Fruit fly (Drosophila melanogaster): ENCODE results near the gene CG44002.

The CG44002 gene

DNA sequence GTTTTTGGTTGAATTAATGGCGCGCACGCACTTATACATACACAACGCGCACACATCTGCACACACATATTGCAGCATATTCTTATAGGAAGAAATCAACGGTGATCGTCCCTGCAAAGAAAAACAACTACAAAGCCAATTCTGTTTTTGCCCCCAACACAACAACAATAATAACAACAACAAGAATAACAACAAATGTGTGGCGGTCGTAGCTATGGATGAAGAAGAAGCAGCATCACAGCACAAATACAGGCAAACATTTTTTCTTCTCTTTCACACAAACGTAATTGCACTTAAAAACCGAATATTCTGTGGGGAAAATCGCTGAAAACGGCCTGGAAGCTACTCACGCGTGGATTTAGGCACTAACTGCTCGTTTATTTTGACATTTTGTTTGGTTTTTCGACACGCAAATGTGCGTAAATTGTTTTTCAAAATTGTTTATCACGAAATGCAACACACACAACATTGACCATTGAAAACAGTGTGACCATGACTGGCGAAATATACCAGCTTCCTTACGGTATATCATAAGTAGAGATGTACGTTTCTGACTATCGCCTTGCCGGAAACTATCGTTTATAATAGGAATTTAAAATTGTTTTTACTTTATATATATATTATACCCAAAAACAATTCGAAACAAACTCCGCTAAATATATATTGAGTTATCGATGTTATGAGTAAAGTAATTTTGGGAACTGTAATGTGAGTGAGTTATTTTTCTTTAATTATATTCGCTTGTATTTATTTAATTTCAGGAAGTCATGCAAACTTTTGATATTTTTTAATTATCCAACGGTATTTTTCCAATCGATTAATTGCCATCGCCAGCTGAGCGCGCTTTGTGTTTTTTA lies 11.5 kb downstream of the CG44002 start, which contains the start of the genes Mad and gkt:
TSS of gene Mad (minus strand) at position 500 of the 857 bp plus-strand sequence.
TSS of gene gkt (plus strand) at position 807 of the 857 bp plus-strand sequence.
- TF ChIP-seq insv (optimal IDR thresholded peaks at IDR 0.05) (no peak), h (optimal IDR thresholded peaks at IDR 0.05) (no peak), Sin3A (optimal IDR thresholded peaks at IDR 0.05) (no peak)

DNA sequence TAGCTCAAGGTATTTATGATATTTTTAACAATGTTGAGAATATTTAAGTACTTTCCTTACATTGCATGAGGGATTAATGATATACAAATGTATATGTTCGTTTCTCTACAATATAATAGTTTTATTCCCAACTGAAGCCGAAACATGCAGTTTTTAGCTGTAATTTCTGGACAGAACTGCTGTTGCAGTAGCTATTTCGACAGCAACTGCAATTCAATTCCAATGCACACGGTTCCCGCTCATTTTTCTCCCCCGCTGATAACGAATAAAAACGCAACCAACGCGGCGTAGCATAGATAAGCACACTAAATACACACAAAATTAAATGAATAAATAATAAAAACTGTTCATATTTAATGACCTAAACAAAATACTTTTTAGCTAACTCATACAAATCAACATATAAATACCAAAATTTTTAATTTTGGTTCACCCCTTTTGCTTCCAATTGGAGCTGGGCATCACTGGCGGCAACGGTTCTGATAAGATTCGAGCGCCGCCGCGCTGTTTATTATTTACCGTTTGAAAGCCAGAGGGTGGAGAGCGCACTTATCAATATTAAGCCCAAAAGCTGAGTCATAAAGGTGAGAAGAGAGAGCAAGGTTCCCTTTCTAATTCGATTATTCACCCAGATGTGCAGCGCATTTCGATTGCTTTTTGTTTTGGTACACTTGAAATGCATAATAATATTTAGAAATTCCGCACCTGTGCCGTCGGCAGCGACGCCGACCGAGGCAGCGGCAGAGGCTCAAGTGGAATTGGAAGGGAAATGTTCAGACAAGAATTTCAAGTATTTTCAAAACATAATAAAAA lies 12.4 kb downstream of the CG44002 start:
- TF ChIP-seq Myc (optimal IDR thresholded peaks at IDR 0.05) (no peak), h (optimal IDR thresholded peaks at IDR 0.05) (no peak), insv (optimal IDR thresholded peaks at IDR 0.05) (no peak), ttk (optimal IDR thresholded peaks at IDR 0.05) (no peak), psq (optimal IDR thresholded peaks at IDR 0.05) (no peak), Sin3A (optimal IDR thresholded peaks at IDR 0.05) (no peak)

- TF ChIP-seq insv (optimal IDR thresholded peaks at IDR 0.05) (no peak), psq (optimal IDR thresholded peaks at IDR 0.05) (no peak)
These were observed 15.1 kb downstream of the CG44002 start for dm6 chr2L:3155804-3156203.

DNA sequence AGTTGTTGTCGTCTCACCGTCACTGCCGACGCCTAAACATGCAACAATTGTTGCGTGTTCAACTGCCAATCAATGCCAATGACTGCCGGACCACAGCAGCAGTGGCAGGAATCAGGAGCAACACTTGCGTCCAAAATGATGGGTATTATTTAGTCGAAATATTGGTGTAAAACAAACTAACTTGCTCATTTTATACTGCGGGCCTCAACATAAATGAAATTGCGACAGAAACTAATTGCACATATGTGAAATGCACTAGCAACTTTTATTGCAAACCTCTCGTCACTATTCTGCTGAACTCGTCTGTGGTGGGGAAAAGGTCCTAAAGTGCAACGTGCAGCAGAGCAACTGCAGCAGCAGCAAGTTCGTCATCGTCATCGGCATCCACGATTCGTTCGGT lies 16.1 kb downstream of the CG44002 start:
- no peak for TF ChIP-seq psq (optimal IDR thresholded peaks at IDR 0.05)
- TF ChIP-seq insv (optimal IDR thresholded peaks at IDR 0.05) = no peak
- no peak for TF ChIP-seq Sin3A (optimal IDR thresholded peaks at IDR 0.05)
- TF ChIP-seq h (optimal IDR thresholded peaks at IDR 0.05) = no peak
- no peak for TF ChIP-seq ttk (optimal IDR thresholded peaks at IDR 0.05)
- no peak for TF ChIP-seq Myc (optimal IDR thresholded peaks at IDR 0.05)

- TF ChIP-seq ttk (optimal IDR thresholded peaks at IDR 0.05) (no peak), Sin3A (optimal IDR thresholded peaks at IDR 0.05) (no peak), psq (optimal IDR thresholded peaks at IDR 0.05) (no peak), Myc (optimal IDR thresholded peaks at IDR 0.05) (no peak), h (optimal IDR thresholded peaks at IDR 0.05) (no peak), insv (optimal IDR thresholded peaks at IDR 0.05) (no peak)
These were observed 17.9 kb downstream of the CG44002 start for dm6 chr2L:3152696-3153613.

dm6 chr2L:3151657-3152056 lies 19.2 kb downstream of the CG44002 start:
- no peak for TF ChIP-seq Sin3A (optimal IDR thresholded peaks at IDR 0.05)
- TF ChIP-seq psq (optimal IDR thresholded peaks at IDR 0.05) = no peak
- TF ChIP-seq Myc (optimal IDR thresholded peaks at IDR 0.05) = no peak
- no peak for TF ChIP-seq insv (optimal IDR thresholded peaks at IDR 0.05)
- TF ChIP-seq ttk (optimal IDR thresholded peaks at IDR 0.05) = no peak
- TF ChIP-seq h (optimal IDR thresholded peaks at IDR 0.05) = no peak

- TF ChIP-seq h (optimal IDR thresholded peaks at IDR 0.05) (no peak), Sin3A (optimal IDR thresholded peaks at IDR 0.05) (no peak), ttk (optimal IDR thresholded peaks at IDR 0.05) (no peak), psq (optimal IDR thresholded peaks at IDR 0.05) (no peak), insv (optimal IDR thresholded peaks at IDR 0.05) (no peak), Myc (optimal IDR thresholded peaks at IDR 0.05) (no peak)
These were observed 21.8 kb downstream of the CG44002 start for dm6 chr2L:3148959-3149591.

dm6 chr2L:3145897-3146296 lies 25.0 kb downstream of the CG44002 start:
- TF ChIP-seq insv (optimal IDR thresholded peaks at IDR 0.05) = no peak
- TF ChIP-seq ttk (optimal IDR thresholded peaks at IDR 0.05) = no peak
- no peak for TF ChIP-seq h (optimal IDR thresholded peaks at IDR 0.05)
- TF ChIP-seq psq (optimal IDR thresholded peaks at IDR 0.05) = no peak
- TF ChIP-seq Sin3A (optimal IDR thresholded peaks at IDR 0.05) = no peak
- no peak for TF ChIP-seq Myc (optimal IDR thresholded peaks at IDR 0.05)

- TF ChIP-seq insv (optimal IDR thresholded peaks at IDR 0.05) = no peak
- no peak for TF ChIP-seq psq (optimal IDR thresholded peaks at IDR 0.05)
- TF ChIP-seq ttk (optimal IDR thresholded peaks at IDR 0.05) = no peak
- no peak for TF ChIP-seq h (optimal IDR thresholded peaks at IDR 0.05)
These were observed 25.4 kb downstream of the CG44002 start, which contains the start of gene ND-B14.5B for dm6 chr2L:3145470-3145869. ND-B14.5B (minus strand) TSS chr2L:3145848.

DNA sequence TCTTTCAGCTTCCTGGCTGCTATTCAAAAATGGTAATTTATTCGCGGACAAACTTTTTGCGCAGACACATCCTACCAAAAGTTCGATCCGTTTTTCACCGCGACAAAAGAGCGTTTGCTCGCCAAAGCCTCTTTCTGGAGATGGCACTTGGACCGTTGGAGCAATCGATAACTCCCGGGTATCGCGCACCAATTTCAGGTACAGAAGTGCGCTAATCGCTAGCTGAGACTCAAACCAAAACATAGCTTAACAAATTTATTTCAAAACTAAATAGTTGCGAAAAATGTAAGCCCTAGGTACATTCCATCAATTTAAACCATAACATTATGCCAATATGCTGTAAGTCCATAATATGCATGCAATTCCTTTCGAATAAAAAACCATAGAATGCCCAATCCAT lies 26.2 kb downstream of the CG44002 start, which contains the start of gene toc:
TSS of gene toc (minus strand) at position 78 of the 400 bp plus-strand sequence.
- no peak for TF ChIP-seq Sin3A (optimal IDR thresholded peaks at IDR 0.05)
- no peak for TF ChIP-seq psq (optimal IDR thresholded peaks at IDR 0.05)
- TF ChIP-seq Myc (optimal IDR thresholded peaks at IDR 0.05) = no peak
- no peak for TF ChIP-seq insv (optimal IDR thresholded peaks at IDR 0.05)
- no peak for TF ChIP-seq h (optimal IDR thresholded peaks at IDR 0.05)
- TF ChIP-seq ttk (optimal IDR thresholded peaks at IDR 0.05) = no peak

DNA sequence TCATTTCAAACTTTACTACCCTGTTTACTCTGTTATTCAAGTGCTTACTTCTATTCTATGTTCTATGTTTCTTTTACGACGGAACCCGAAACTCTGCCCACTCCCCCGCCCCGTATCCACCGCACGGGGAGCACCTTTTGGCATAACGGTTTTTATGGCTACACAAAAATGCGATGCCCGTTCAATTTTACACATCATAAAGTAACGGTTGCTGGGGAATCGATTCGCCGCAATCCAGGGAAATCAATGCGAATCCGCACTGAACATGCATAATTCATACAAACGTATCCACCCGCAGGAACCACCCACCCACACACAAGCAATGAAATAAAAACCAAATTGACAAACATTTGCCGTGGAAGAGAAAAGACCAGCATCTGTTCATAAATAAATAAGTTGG lies 27.0 kb downstream of the CG44002 start:
- TF ChIP-seq ttk (optimal IDR thresholded peaks at IDR 0.05) (no peak), h (optimal IDR thresholded peaks at IDR 0.05) (no peak), Myc (optimal IDR thresholded peaks at IDR 0.05) (no peak), insv (optimal IDR thresholded peaks at IDR 0.05) (no peak), psq (optimal IDR thresholded peaks at IDR 0.05) (no peak), Sin3A (optimal IDR thresholded peaks at IDR 0.05) (no peak)
